Worm (Caenorhabditis elegans) whole organism, L1 larva: ENCODE data around the gene F46F5.14.

Experiments used
- hpl-2 ChIP-seq: fragments of 150-350 bp; optimal IDR thresholded peaks from 2 replicates; lab custom pipeline; 2014; ENCODE audit warnings: missing biosample characterization, missing genetic modification reagents, missing genetic modification characterization
- lin-39 ChIP-seq: fragments of 150-350 bp; optimal IDR thresholded peaks from 2 replicates; lab custom pipeline; 2014; ENCODE audit warnings: missing biosample characterization, missing genetic modification reagents, missing genetic modification characterization
- lsy-2 ChIP-seq, 2 experiments: fragments of 150-350 bp; optimal IDR thresholded peaks; 2 replicates each; lab custom pipeline; 2014; ENCODE audit warnings: missing biosample characterization in 2 of 2, missing genetic modification characterization in 2 of 2
- nhr-11 ChIP-seq: fragments of 150-350 bp; optimal IDR thresholded peaks from 2 replicates; lab custom pipeline; 2014; ENCODE audit warnings: missing biosample characterization, missing genetic modification characterization
- nhr-20 ChIP-seq: sonication (generic microtip); optimal IDR thresholded peaks from 2 replicates; lab custom pipeline; 2016; ENCODE audit warnings: mild to moderate bottlenecking, missing genetic modification characterization, missing compliant biosample characterization
- nhr-28 ChIP-seq: fragments of 150-350 bp; optimal IDR thresholded peaks from 2 replicates; lab custom pipeline; 2014; ENCODE audit warnings: missing biosample characterization, missing genetic modification characterization
- nhr-77 ChIP-seq: fragments of 150-350 bp; optimal IDR thresholded peaks from 2 replicates; lab custom pipeline; 2014; ENCODE audit warnings: missing biosample characterization, missing genetic modification characterization
- sox-4 ChIP-seq: sonication (generic microtip); optimal IDR thresholded peaks from 2 replicates; lab custom pipeline; 2016; ENCODE audit warnings: missing genetic modification characterization, missing compliant biosample characterization
- unc-62 ChIP-seq: fragments of 150-350 bp; optimal IDR thresholded peaks from 2 replicates; lab custom pipeline; 2014; ENCODE audit warnings: missing biosample characterization, missing genetic modification reagents, missing genetic modification characterization
- ztf-4 ChIP-seq: fragments of 150-350 bp; optimal IDR thresholded peaks from 2 replicates; lab custom pipeline; 2014; ENCODE audit warnings: missing biosample characterization, missing genetic modification characterization

DNA sequence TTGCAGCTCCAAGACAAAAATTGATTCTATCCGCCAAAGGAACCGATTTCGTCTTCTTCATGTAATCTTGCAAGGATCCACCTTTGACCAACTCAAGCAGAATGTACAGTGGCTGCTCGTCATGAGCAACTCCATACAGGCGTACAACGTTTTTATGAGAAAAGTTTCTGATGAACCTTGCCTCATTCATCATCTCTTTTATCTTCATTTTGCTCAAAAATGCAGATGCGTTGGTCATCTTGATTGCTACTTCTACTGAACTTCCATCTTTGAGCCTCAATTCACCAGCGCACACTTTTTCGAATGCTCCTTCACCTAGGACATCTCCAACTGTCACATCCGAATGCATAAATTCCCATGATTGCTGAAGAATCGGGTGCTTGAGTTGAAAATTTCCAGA is 2.9 kb upstream of the F46F5.14 start:
- TF ChIP-seq sox-4 (tag; lab: Kevin White, UChicago), result no peak
- no peak for TF ChIP-seq ztf-4 (tag; lab: Kevin White, UChicago)
- TF ChIP-seq nhr-20, result no peak
- TF ChIP-seq lsy-2 (tag; optimal IDR thresholded peaks at IDR 0.05; lab: Kevin White, UChicago), result no peak
- no peak for TF ChIP-seq nhr-11 (tag; lab: Kevin White, UChicago)
- TF ChIP-seq nhr-28 (tag; lab: Kevin White, UChicago), result no peak
- TF ChIP-seq unc-62 (GFP tag; lab: Kevin White, UChicago), result no peak
- TF ChIP-seq nhr-77, result no peak
- TF ChIP-seq lin-39 (tag; lab: Kevin White, UChicago), result no peak
- TF ChIP-seq hpl-2 (GFP tag; lab: Kevin White, UChicago), result no peak
